Worm (Caenorhabditis elegans) whole organism, L2 larva: ENCODE measurements around the gene pak-1.
A peak's percentile ranks its signal among the peaks of the same experiment; 100 is the strongest.

Source experiments
- C34F6.9 ChIP-seq: fragments of 150-350 bp; optimal IDR thresholded peaks from 2 replicates; lab custom pipeline; 2014; ENCODE audit warnings: missing biosample characterization, missing genetic modification characterization
- F13H6.1 ChIP-seq: sonication (generic microtip); optimal IDR thresholded peaks from 2 replicates; lab custom pipeline; 2016; ENCODE audit warnings: missing genetic modification characterization, missing compliant biosample characterization
- R02D3.7 ChIP-seq: fragments of 150-350 bp; optimal IDR thresholded peaks from 2 replicates; lab custom pipeline; 2014; ENCODE audit warnings: missing biosample characterization, missing genetic modification characterization
- Y55F3AM.14 ChIP-seq: fragments of 200-800 bp; sonication (Bioruptor generic); optimal IDR thresholded peaks from 2 replicates; lab custom pipeline; 2018; ENCODE audit warnings: mild to moderate bottlenecking, missing genetic modification characterization, missing compliant biosample characterization
- ZK546.5 ChIP-seq: sonication (generic microtip); optimal IDR thresholded peaks from 2 replicates; lab custom pipeline; 2017; ENCODE audit warnings: missing biosample characterization, missing genetic modification characterization
- aly-2 ChIP-seq: fragments of 150-350 bp; optimal IDR thresholded peaks from 2 replicates; lab custom pipeline; 2014; ENCODE audit warnings: missing biosample characterization, missing genetic modification characterization
- ama-1 ChIP-seq: fragments of 150-350 bp; optimal IDR thresholded peaks from 2 replicates; lab custom pipeline; 2018; ENCODE audit warnings: inconsistent platforms
- blmp-1 ChIP-seq: sonication (generic microtip); optimal IDR thresholded peaks from 2 replicates; lab custom pipeline; 2017; ENCODE audit warnings: missing genetic modification characterization, mild to moderate bottlenecking, missing compliant biosample characterization, antibody characterized with exemption, moderate library complexity; ENCODE audit not compliant: insufficient read depth
- ceh-16 ChIP-seq: fragments of 150-350 bp; optimal IDR thresholded peaks from 2 replicates; lab custom pipeline; 2014; ENCODE audit warnings: missing biosample characterization, missing genetic modification characterization
- ceh-82 ChIP-seq: fragments of 150-350 bp; optimal IDR thresholded peaks from 2 replicates; lab custom pipeline; 2014; ENCODE audit warnings: missing biosample characterization, missing genetic modification characterization
- crh-2 ChIP-seq: sonication (generic microtip); optimal IDR thresholded peaks from 2 replicates; lab custom pipeline; 2017; ENCODE audit warnings: missing biosample characterization, missing genetic modification characterization
- egl-27 ChIP-seq: sonication (generic microtip); optimal IDR thresholded peaks from 3 replicates; lab custom pipeline; 2017; ENCODE audit warnings: missing biosample characterization, missing genetic modification reagents, missing genetic modification characterization
- elt-1 ChIP-seq: fragments of 150-350 bp; optimal IDR thresholded peaks from 2 replicates; lab custom pipeline; 2014; ENCODE audit warnings: missing biosample characterization, missing genetic modification characterization
- elt-3 ChIP-seq: sonication (generic microtip); optimal IDR thresholded peaks from 2 replicates; lab custom pipeline; 2017; ENCODE audit warnings: missing biosample characterization, missing genetic modification characterization
- fos-1 ChIP-seq: fragments of 150-350 bp; optimal IDR thresholded peaks from 2 replicates; lab custom pipeline; 2014; ENCODE audit warnings: missing biosample characterization, missing genetic modification characterization
- gmeb-1 ChIP-seq: fragments of 150-350 bp; optimal IDR thresholded peaks from 2 replicates; lab custom pipeline; 2014; ENCODE audit warnings: missing biosample characterization, missing genetic modification characterization
- lin-11 ChIP-seq: fragments of 150-350 bp; sonication (generic microtip); optimal IDR thresholded peaks from 2 replicates; lab custom pipeline; 2014; ENCODE audit warnings: missing biosample characterization, missing genetic modification characterization, inconsistent platforms, mixed read lengths
- lin-13 ChIP-seq: fragments of 150-350 bp; optimal IDR thresholded peaks from 2 replicates; lab custom pipeline; 2014; ENCODE audit warnings: missing biosample characterization, missing genetic modification reagents, missing genetic modification characterization
- mab-5 ChIP-seq: fragments of 150-350 bp; optimal IDR thresholded peaks from 2 replicates; lab custom pipeline; 2014; ENCODE audit warnings: missing biosample characterization, missing genetic modification characterization
- mbf-1 ChIP-seq: sonication (generic microtip); optimal IDR thresholded peaks from 2 replicates; lab custom pipeline; 2017; ENCODE audit warnings: missing biosample characterization, missing genetic modification characterization
- mdl-1 ChIP-seq, 2 experiments: fragments of 150-350 bp in 1 of 2; sonication (generic microtip) in 1 of 2; optimal IDR thresholded peaks; 2 replicates each; lab custom pipeline; 2017; ENCODE audit warnings: missing biosample characterization in 2 of 2, missing genetic modification characterization in 2 of 2
- nhr-11 ChIP-seq: fragments of 150-350 bp; optimal IDR thresholded peaks from 2 replicates; lab custom pipeline; 2014; ENCODE audit warnings: missing biosample characterization, missing genetic modification characterization
- nhr-129 ChIP-seq: fragments of 150-350 bp; optimal IDR thresholded peaks from 2 replicates; lab custom pipeline; 2014; ENCODE audit warnings: missing biosample characterization, missing genetic modification characterization
- nhr-23 ChIP-seq: fragments of 150-350 bp; optimal IDR thresholded peaks from 2 replicates; lab custom pipeline; 2014; ENCODE audit warnings: missing biosample characterization, missing genetic modification reagents, missing genetic modification characterization
- nhr-25 ChIP-seq: fragments of 150-350 bp; sonication (generic microtip); optimal IDR thresholded peaks from 3 replicates; lab custom pipeline; 2014; ENCODE audit warnings: missing biosample characterization, missing genetic modification characterization
- nhr-77 ChIP-seq: fragments of 150-350 bp; optimal IDR thresholded peaks from 2 replicates; lab custom pipeline; 2014; ENCODE audit warnings: missing biosample characterization, missing genetic modification characterization
- skn-1 ChIP-seq: sonication (generic microtip); optimal IDR thresholded peaks from 2 replicates; lab custom pipeline; 2017; ENCODE audit warnings: missing biosample characterization, missing genetic modification characterization
- sma-3 ChIP-seq: sonication (generic microtip); optimal IDR thresholded peaks from 2 replicates; lab custom pipeline; 2016; ENCODE audit warnings: missing genetic modification reagents, missing genetic modification characterization, missing compliant biosample characterization
- sma-9 ChIP-seq, 2 experiments: fragments of 150-350 bp in 1 of 2; sonication (generic microtip) in 1 of 2; optimal IDR thresholded peaks; 2 replicates each; lab custom pipeline; 2014 to 2016; ENCODE audit warnings: missing genetic modification characterization in 2 of 2, mild to moderate bottlenecking in 1 of 2, missing biosample characterization in 1 of 2, missing compliant biosample characterization in 1 of 2, missing genetic modification reagents in 1 of 2, moderate library complexity in 1 of 2
- snpc-4 ChIP-seq: fragments of 150-350 bp; optimal IDR thresholded peaks from 2 replicates; lab custom pipeline; 2014; ENCODE audit warnings: missing biosample characterization, missing genetic modification characterization
- unc-39 ChIP-seq: fragments of 150-350 bp; optimal IDR thresholded peaks from 2 replicates; lab custom pipeline; 2014; ENCODE audit warnings: missing biosample characterization, missing genetic modification characterization
- unc-62 ChIP-seq: fragments of 150-350 bp; optimal IDR thresholded peaks from 2 replicates; lab custom pipeline; 2014; ENCODE audit warnings: missing biosample characterization, missing genetic modification reagents, missing genetic modification characterization
- ztf-1 ChIP-seq: fragments of 200-800 bp; sonication (Bioruptor generic); conservative IDR thresholded peaks from 2 replicates; pipeline ENCODE4 v1.3.6; 2022; ENCODE audit warnings: missing genetic modification characterization, missing compliant biosample characterization
- ztf-11 ChIP-seq: sonication (generic microtip); optimal IDR thresholded peaks from 2 replicates; lab custom pipeline; 2017; ENCODE audit warnings: missing biosample characterization, missing genetic modification characterization

The pak-1 gene

ce11 chrX:6029075-6029474 lies 19.3 kb downstream of the pak-1 start:
- peak; percentile 5 for TF ChIP-seq nhr-25 (tag; lab: Kevin White, UChicago)
- TF ChIP-seq R02D3.7 (tag; lab: Kevin White, UChicago), result no peak
- peak; percentile 49 for TF ChIP-seq ceh-16 (tag; lab: Kevin White, UChicago)
- TF ChIP-seq, all 48 proteins: peak for 2

ce11 chrX:6026732-6027528 lies 21.5 kb downstream of the pak-1 start:
- peak; percentile 92 for TF ChIP-seq blmp-1 (tag; lab: Kevin White, UChicago)
- no peak for TF ChIP-seq sma-3

ce11 chrX:6024977-6025376 lies 23.4 kb downstream of the pak-1 start:
- TF ChIP-seq nhr-129 (tag; lab: Kevin White, UChicago) (peak; percentile 14), ama-1 (no peak), aly-2 (tag; lab: Kevin White, UChicago) (no peak), elt-3 (no peak), ZK546.5 (tag; lab: Kevin White, UChicago) (no peak), skn-1 (tag; lab: Kevin White, UChicago) (no peak), ztf-1 (GFP tag; lab: Robert Waterston, UW) (no peak), mbf-1 (no peak), nhr-25 (tag; lab: Kevin White, UChicago) (no peak), R02D3.7 (tag; lab: Kevin White, UChicago) (no peak), Y55F3AM.14 (no peak), lin-11 (tag; lab: Kevin White, UChicago) (no peak), gmeb-1 (tag; lab: Kevin White, UChicago) (no peak), unc-39 (no peak), snpc-4 (tag; lab: Kevin White, UChicago) (no peak), fos-1 (tag; lab: Kevin White, UChicago) (peak; percentile 83), mdl-1 (tag; optimal IDR thresholded peaks at IDR 0.05; lab: Kevin White, UChicago) (no peak), ceh-82 (tag; lab: Kevin White, UChicago) (no peak), crh-2 (tag; lab: Kevin White, UChicago) (peak; percentile 52), ztf-11 (no peak), nhr-11 (no peak), mab-5 (tag; lab: Kevin White, UChicago) (no peak), F13H6.1 (tag; lab: Kevin White, UChicago) (peak; percentile 10), sma-9 (GFP tag; optimal IDR thresholded peaks at IDR 0.05; lab: Kevin White, UChicago) (peak; percentile 60), sma-9 (tag; optimal IDR thresholded peaks at IDR 0.05; lab: Kevin White, UChicago) (no peak)

ce11 chrX:6022469-6022868 lies 25.9 kb downstream of the pak-1 start, which contains the start of gene lelo-3:
lelo-3 (minus strand) TSS chrX:6022569.
- TF ChIP-seq aly-2 (tag; lab: Kevin White, UChicago) (no peak), crh-2 (tag; lab: Kevin White, UChicago) (no peak), lin-13 (GFP tag; lab: Kevin White, UChicago) (no peak)

- no peak for TF ChIP-seq unc-62 (GFP tag; lab: Kevin White, UChicago)
- no peak for TF ChIP-seq unc-39
- no peak for TF ChIP-seq ceh-82 (tag; lab: Kevin White, UChicago)
- TF ChIP-seq C34F6.9 (tag; lab: Kevin White, UChicago), result no peak
- TF ChIP-seq aly-2 (tag; lab: Kevin White, UChicago), result no peak
- TF ChIP-seq nhr-23 (tag; lab: Kevin White, UChicago), result no peak
- no peak for TF ChIP-seq nhr-77 (tag; lab: Kevin White, UChicago)
- no peak for TF ChIP-seq ama-1
- no peak for TF ChIP-seq snpc-4 (tag; lab: Kevin White, UChicago)
- TF ChIP-seq mab-5 (tag; lab: Kevin White, UChicago), result no peak
- no peak for TF ChIP-seq ztf-1 (GFP tag; lab: Robert Waterston, UW)
- TF ChIP-seq elt-1 (tag; lab: Kevin White, UChicago), result no peak
- no peak for TF ChIP-seq mdl-1 (tag; optimal IDR thresholded peaks at IDR 0.05; lab: Kevin White, UChicago)
- TF ChIP-seq egl-27 (tag; lab: Kevin White, UChicago), result no peak
- no peak for TF ChIP-seq elt-3
These were observed 27.6 kb downstream of the pak-1 start for ce11 chrX:6020782-6021181.
